Fruit fly (Drosophila melanogaster): ENCODE results near the gene CG10340.

CG10340 gene

dm6 chr3R:16632698-16633097 lies 18.5 kb upstream of the CG10340 start:
- TF ChIP-seq psq (optimal IDR thresholded peaks at IDR 0.05) (no peak), EcR (GFP tag; optimal IDR thresholded peaks at IDR 0.05) (no peak), pan (optimal IDR thresholded peaks at IDR 0.05) (no peak), usp (GFP tag; optimal IDR thresholded peaks at IDR 0.05) (no peak), Dll (optimal IDR thresholded peaks at IDR 0.05) (no peak), CG8478 (optimal IDR thresholded peaks at IDR 0.05) (no peak)

dm6 chr3R:16630564-16630963 lies 16.4 kb upstream of the CG10340 start:
- TF ChIP-seq pan (optimal IDR thresholded peaks at IDR 0.05), result no peak

- TF ChIP-seq psq (optimal IDR thresholded peaks at IDR 0.05), result no peak
- TF ChIP-seq Dll (optimal IDR thresholded peaks at IDR 0.05), result no peak
- no peak for TF ChIP-seq usp (GFP tag; optimal IDR thresholded peaks at IDR 0.05)
- TF ChIP-seq pan (optimal IDR thresholded peaks at IDR 0.05), result no peak
- no peak for TF ChIP-seq EcR (GFP tag; optimal IDR thresholded peaks at IDR 0.05)
- no peak for TF ChIP-seq CG8478 (optimal IDR thresholded peaks at IDR 0.05)
Observed at dm6 chr3R:16626899-16627432, 12.8 kb upstream of the CG10340 start.

- peak; percentile 8 for TF ChIP-seq Dll (optimal IDR thresholded peaks at IDR 0.05)
- no peak for TF ChIP-seq CG8478 (optimal IDR thresholded peaks at IDR 0.05)
Observed at dm6 chr3R:16625844-16626430, 11.7 kb upstream of the CG10340 start.

- TF ChIP-seq Dll (optimal IDR thresholded peaks at IDR 0.05) (no peak), EcR (GFP tag; optimal IDR thresholded peaks at IDR 0.05) (no peak), CG8478 (optimal IDR thresholded peaks at IDR 0.05) (no peak), psq (optimal IDR thresholded peaks at IDR 0.05) (no peak), usp (GFP tag; optimal IDR thresholded peaks at IDR 0.05) (no peak), pan (optimal IDR thresholded peaks at IDR 0.05) (no peak)
Observed at dm6 chr3R:16624750-16625549, 10.8 kb upstream of the CG10340 start, which contains the start of gene Fas1. Gene Fas1, plus strand, starts transcription at chr3R:16625238.

dm6 chr3R:16624371-16624749 lies 10.2 kb upstream of the CG10340 start, which contains the start of gene Ccdc114:
Gene Ccdc114, minus strand, starts transcription at chr3R:16624717.
- TF ChIP-seq EcR (GFP tag; optimal IDR thresholded peaks at IDR 0.05) (no peak), psq (optimal IDR thresholded peaks at IDR 0.05) (no peak), usp (GFP tag; optimal IDR thresholded peaks at IDR 0.05) (no peak), Dll (optimal IDR thresholded peaks at IDR 0.05) (no peak), pan (optimal IDR thresholded peaks at IDR 0.05) (no peak), CG8478 (optimal IDR thresholded peaks at IDR 0.05) (no peak)

dm6 chr3R:16620478-16620877 lies 6.3 kb upstream of the CG10340 start, which contains the start of gene CG14893:
Gene CG14893, plus strand, starts transcription at chr3R:16620778.
- TF ChIP-seq Dll (optimal IDR thresholded peaks at IDR 0.05) (no peak), pan (optimal IDR thresholded peaks at IDR 0.05) (no peak), EcR (GFP tag; optimal IDR thresholded peaks at IDR 0.05) (no peak), CG8478 (optimal IDR thresholded peaks at IDR 0.05) (no peak), usp (GFP tag; optimal IDR thresholded peaks at IDR 0.05) (no peak), psq (optimal IDR thresholded peaks at IDR 0.05) (no peak)

- TF ChIP-seq CG8478 (optimal IDR thresholded peaks at IDR 0.05) (no peak), Dll (optimal IDR thresholded peaks at IDR 0.05) (no peak), EcR (GFP tag; optimal IDR thresholded peaks at IDR 0.05) (no peak), pan (optimal IDR thresholded peaks at IDR 0.05) (no peak), usp (GFP tag; optimal IDR thresholded peaks at IDR 0.05) (no peak), psq (optimal IDR thresholded peaks at IDR 0.05) (no peak)
Observed at dm6 chr3R:16617650-16618049, 3.5 kb upstream of the CG10340 start, which contains the start of gene CG17560. Gene CG17560, plus strand, starts transcription at chr3R:16617950.

- TF ChIP-seq psq (optimal IDR thresholded peaks at IDR 0.05) (no peak), Dll (optimal IDR thresholded peaks at IDR 0.05) (no peak), EcR (GFP tag; optimal IDR thresholded peaks at IDR 0.05) (no peak), pan (optimal IDR thresholded peaks at IDR 0.05) (no peak), usp (GFP tag; optimal IDR thresholded peaks at IDR 0.05) (no peak), CG8478 (optimal IDR thresholded peaks at IDR 0.05) (no peak)
Observed at dm6 chr3R:16615009-16615408, 818 bp upstream of the CG10340 start, which contains the start of gene CG17562. Gene CG17562, plus strand, starts transcription at chr3R:16615309.

dm6 chr3R:16613300-16613699 lies 891 bp downstream of the CG10340 start, which contains the start of gene CG12783:
Gene CG12783, minus strand, starts transcription at chr3R:16613400.
- TF ChIP-seq psq (optimal IDR thresholded peaks at IDR 0.05), result no peak
- TF ChIP-seq pan (optimal IDR thresholded peaks at IDR 0.05), result no peak
- TF ChIP-seq usp (GFP tag; optimal IDR thresholded peaks at IDR 0.05), result no peak
- no peak for TF ChIP-seq CG8478 (optimal IDR thresholded peaks at IDR 0.05)
- no peak for TF ChIP-seq EcR (GFP tag; optimal IDR thresholded peaks at IDR 0.05)
- TF ChIP-seq Dll (optimal IDR thresholded peaks at IDR 0.05), result no peak

- TF ChIP-seq pan (optimal IDR thresholded peaks at IDR 0.05) (no peak), psq (optimal IDR thresholded peaks at IDR 0.05) (no peak), EcR (GFP tag; optimal IDR thresholded peaks at IDR 0.05) (no peak), CG8478 (optimal IDR thresholded peaks at IDR 0.05) (no peak), Dll (optimal IDR thresholded peaks at IDR 0.05) (no peak), usp (GFP tag; optimal IDR thresholded peaks at IDR 0.05) (no peak)
Observed at dm6 chr3R:16611240-16611639, 3.0 kb downstream of the CG10340 start.

- no peak for TF ChIP-seq pan (optimal IDR thresholded peaks at IDR 0.05)
- TF ChIP-seq psq (optimal IDR thresholded peaks at IDR 0.05), result no peak
- TF ChIP-seq EcR (GFP tag; optimal IDR thresholded peaks at IDR 0.05), result no peak
- TF ChIP-seq CG8478 (optimal IDR thresholded peaks at IDR 0.05), result no peak
- no peak for TF ChIP-seq usp (GFP tag; optimal IDR thresholded peaks at IDR 0.05)
- no peak for TF ChIP-seq Dll (optimal IDR thresholded peaks at IDR 0.05)
Observed at dm6 chr3R:16608920-16609319, 5.3 kb downstream of the CG10340 start, which contains the start of gene NPF. Gene NPF, plus strand, starts transcription at chr3R:16609220.
